Worm (Caenorhabditis elegans): Measurements from ENCODE around the gene clec-75.

DNA sequence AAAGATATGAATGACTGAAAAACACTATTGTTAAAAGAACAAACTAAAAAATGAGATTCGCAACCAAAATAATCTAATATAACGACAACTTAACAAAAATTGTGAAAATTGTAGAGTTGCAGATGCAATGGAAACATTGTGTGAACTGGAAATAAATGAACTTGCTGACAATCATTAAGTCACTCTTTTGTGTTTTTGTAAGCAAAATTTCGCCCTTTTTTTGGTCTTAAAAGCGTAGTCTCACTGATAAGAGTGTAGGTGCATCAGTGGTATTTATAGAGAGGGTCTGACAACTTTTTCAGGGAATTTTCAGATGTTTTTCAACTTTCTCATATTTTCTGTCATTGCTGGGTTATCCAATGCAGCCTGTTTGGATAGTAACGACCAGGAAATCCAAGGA is 34.4 kb upstream of the clec-75 start, which contains the start of gene clec-68:
- no peak for TF ChIP-seq him-1 (tag; optimal IDR thresholded peaks at IDR 0.05)
- TF ChIP-seq W03F9.2 (tag; optimal IDR thresholded peaks at IDR 0.05): no peak
